Fruit fly (Drosophila melanogaster) whole organism, embryonic: Measurements from ENCODE around the gene Scr.

Experiments used
- CG10543 ChIP-seq: fragments of 200-800 bp; sonication (Bioruptor generic); optimal IDR thresholded peaks from 3 replicates; lab custom pipeline; 2017; ENCODE audit warnings: missing biosample characterization, mild to moderate bottlenecking, missing genetic modification characterization, moderate library complexity
- CG12155 ChIP-seq: fragments of 200-800 bp; sonication (Bioruptor generic); optimal IDR thresholded peaks from 3 replicates; lab custom pipeline; 2016; ENCODE audit warnings: missing biosample characterization, missing genetic modification characterization
- CG1233 ChIP-seq: fragments of 200-800 bp; sonication (Bioruptor generic); optimal IDR thresholded peaks from 4 replicates; lab custom pipeline; 2018; ENCODE audit warnings: missing biosample characterization, mild to moderate bottlenecking, missing genetic modification characterization
- CG12744 ChIP-seq: fragments of 200-800 bp; sonication (Bioruptor generic); optimal IDR thresholded peaks from 2 replicates; lab custom pipeline; 2016; ENCODE audit warnings: missing biosample characterization, missing genetic modification characterization
- CG13287 ChIP-seq: fragments of 200-800 bp; sonication (Bioruptor generic); IDR thresholded peaks from 2 replicates; pipeline ENCODE4 v1.3.6; 2022; ENCODE audit warnings: missing biosample characterization, missing genetic modification characterization; ENCODE audit not compliant: partially characterized antibody
- CG1529 ChIP-seq: fragments of 200-800 bp; sonication (Bioruptor generic); optimal IDR thresholded peaks from 3 replicates; lab custom pipeline; 2018; ENCODE audit warnings: missing biosample characterization, missing genetic modification characterization
- CG1603 ChIP-seq: fragments of 200-800 bp; sonication (Bioruptor generic); optimal IDR thresholded peaks from 2 replicates; lab custom pipeline; 2019; ENCODE audit warnings: missing biosample characterization, mild to moderate bottlenecking, missing genetic modification characterization, moderate library complexity
- CG16779 ChIP-seq: fragments of 200-800 bp; sonication (Bioruptor generic); IDR thresholded peaks from 2 replicates; pipeline ENCODE4 v1.3.6; 2022; ENCODE audit warnings: missing biosample characterization, missing genetic modification characterization
- CG17186 ChIP-seq: fragments of 200-800 bp; sonication (Bioruptor generic); optimal IDR thresholded peaks from 3 replicates; lab custom pipeline; 2017; ENCODE audit warnings: missing biosample characterization, missing genetic modification reagents, missing genetic modification characterization
- CG17328 ChIP-seq: fragments of 200-800 bp; sonication (Bioruptor generic); IDR thresholded peaks from 2 replicates; pipeline ENCODE4 v1.3.6; 2022; ENCODE audit warnings: missing biosample characterization, missing genetic modification characterization
- CG18764 ChIP-seq: fragments of 200-800 bp; sonication (Bioruptor generic); optimal IDR thresholded peaks from 3 replicates; lab custom pipeline; 2016; ENCODE audit warnings: missing biosample characterization, missing genetic modification characterization
- CG31388 ChIP-seq: fragments of 200-800 bp; sonication (Bioruptor generic); optimal IDR thresholded peaks from 2 replicates; lab custom pipeline; 2016; ENCODE audit warnings: missing biosample characterization, missing genetic modification characterization
- CG32772 ChIP-seq: fragments of 200-800 bp; sonication (Bioruptor generic); IDR thresholded peaks from 2 replicates; pipeline ENCODE4 v1.3.6; 2022; ENCODE audit warnings: missing biosample characterization, missing genetic modification characterization
- CG34224 ChIP-seq: fragments of 200-800 bp; sonication (Bioruptor generic); IDR thresholded peaks from 3 replicates; pipeline ENCODE4 v1.3.6; 2022; ENCODE audit warnings: missing biosample characterization, missing genetic modification characterization; ENCODE audit not compliant: partially characterized antibody
- CG42726 ChIP-seq: fragments of 200-800 bp; sonication (Bioruptor generic); IDR thresholded peaks from 2 replicates; pipeline ENCODE4 v1.3.6; 2022; ENCODE audit warnings: missing biosample characterization, missing genetic modification characterization; ENCODE audit not compliant: partially characterized antibody
- CG4360 ChIP-seq: fragments of 200-800 bp; sonication (Bioruptor generic); IDR thresholded peaks from 2 replicates; pipeline ENCODE4 v1.3.6; 2022; ENCODE audit warnings: missing biosample characterization, missing genetic modification characterization
- CG6175 ChIP-seq: fragments of 200-800 bp; sonication (Bioruptor generic); IDR thresholded peaks from 3 replicates; pipeline ENCODE4 v1.3.6; 2022; ENCODE audit warnings: missing biosample characterization, missing genetic modification characterization
- CG6654 ChIP-seq: fragments of 200-800 bp; sonication (Bioruptor generic); optimal IDR thresholded peaks from 2 replicates; lab custom pipeline; 2017; ENCODE audit warnings: missing biosample characterization, mild to moderate bottlenecking, missing genetic modification characterization
- CG6854 ChIP-seq: fragments of 200-800 bp; sonication (Bioruptor generic); optimal IDR thresholded peaks from 3 replicates; lab custom pipeline; 2017; ENCODE audit warnings: missing biosample characterization, mild to moderate bottlenecking, missing genetic modification characterization
- CG7963 ChIP-seq: fragments of 200-800 bp; sonication (Bioruptor generic); IDR thresholded peaks from 3 replicates; pipeline ENCODE4 v1.3.6; 2022; ENCODE audit warnings: missing biosample characterization, missing genetic modification characterization; ENCODE audit not compliant: partially characterized antibody
- CTCF ChIP-seq: fragments of 200-800 bp; sonication (Bioruptor generic); optimal IDR thresholded peaks from 2 replicates; lab custom pipeline; 2017; ENCODE audit warnings: missing biosample characterization, mild to moderate bottlenecking, missing genetic modification characterization, moderate library complexity
- Gsc ChIP-seq: fragments of 200-800 bp; sonication (Bioruptor generic); IDR thresholded peaks from 2 replicates; pipeline ENCODE4 v1.3.6; 2022; ENCODE audit warnings: missing biosample characterization, missing genetic modification characterization
- HmgD ChIP-seq: fragments of 200-800 bp; sonication (Bioruptor generic); optimal IDR thresholded peaks from 3 replicates; lab custom pipeline; 2016; ENCODE audit warnings: missing biosample characterization, missing genetic modification characterization
- Hmx ChIP-seq: fragments of 200-800 bp; sonication (Bioruptor generic); optimal IDR thresholded peaks from 2 replicates; lab custom pipeline; 2016; ENCODE audit warnings: missing biosample characterization, missing genetic modification characterization
- Max ChIP-seq: fragments of 200-800 bp; sonication (Bioruptor generic); optimal IDR thresholded peaks from 2 replicates; lab custom pipeline; 2016; ENCODE audit warnings: missing biosample characterization, mild to moderate bottlenecking, missing genetic modification characterization
- Myb ChIP-seq: fragments of 200-800 bp; sonication (Bioruptor generic); optimal IDR thresholded peaks from 2 replicates; lab custom pipeline; 2016; ENCODE audit warnings: missing biosample characterization, missing genetic modification characterization
- Oli ChIP-seq: fragments of 200-800 bp; sonication (Bioruptor generic); optimal IDR thresholded peaks from 2 replicates; lab custom pipeline; 2018; ENCODE audit warnings: missing biosample characterization, mild to moderate bottlenecking, missing genetic modification characterization, moderate library complexity
- Opbp ChIP-seq: fragments of 200-800 bp; sonication (Bioruptor generic); IDR thresholded peaks from 3 replicates; pipeline ENCODE4 v1.3.6; 2022; ENCODE audit warnings: missing biosample characterization, missing genetic modification characterization; ENCODE audit not compliant: partially characterized antibody
- Rfx ChIP-seq: fragments of 200-800 bp; sonication (Bioruptor generic); IDR thresholded peaks from 2 replicates; pipeline ENCODE4 v1.3.6; 2022; ENCODE audit warnings: missing biosample characterization, missing genetic modification characterization
- Sin3A ChIP-seq: fragments of >200 bp; optimal IDR thresholded peaks from 2 replicates; lab custom pipeline; 2018
- bcd ChIP-seq: fragments of 200-800 bp; sonication (Bioruptor generic); optimal IDR thresholded peaks from 2 replicates; lab custom pipeline; 2017; ENCODE audit warnings: missing biosample characterization, mild to moderate bottlenecking, missing genetic modification characterization
- cato ChIP-seq: fragments of 200-800 bp; sonication (Bioruptor generic); optimal IDR thresholded peaks from 2 replicates; lab custom pipeline; 2016; ENCODE audit warnings: missing biosample characterization, missing genetic modification characterization, borderline replicate concordance
- crc ChIP-seq: fragments of 200-800 bp; sonication (Bioruptor generic); optimal IDR thresholded peaks from 2 replicates; lab custom pipeline; 2016; ENCODE audit warnings: missing biosample characterization, missing genetic modification characterization
- emc ChIP-seq: fragments of 200-800 bp; sonication (Bioruptor generic); optimal IDR thresholded peaks from 2 replicates; lab custom pipeline; 2016; ENCODE audit warnings: missing biosample characterization, missing genetic modification characterization
- en ChIP-seq: fragments of 200-800 bp; sonication (Bioruptor generic); optimal IDR thresholded peaks from 2 replicates; lab custom pipeline; 2016; ENCODE audit warnings: missing biosample characterization, missing genetic modification characterization
- eve ChIP-seq, 2 experiments: fragments of >200 bp; optimal IDR thresholded peaks; 2 replicates each; lab custom pipeline; 2017; ENCODE audit warnings: missing biosample characterization in 2 of 2, missing genetic modification characterization in 2 of 2
- ewg ChIP-seq: fragments of 200-800 bp; sonication (Bioruptor generic); optimal IDR thresholded peaks from 3 replicates; lab custom pipeline; 2017; ENCODE audit warnings: mild to moderate bottlenecking, missing biosample characterization, missing genetic modification reagents, missing genetic modification characterization
- gcm ChIP-seq: fragments of 200-800 bp; sonication (Bioruptor generic); optimal IDR thresholded peaks from 2 replicates; lab custom pipeline; 2019; ENCODE audit warnings: missing biosample characterization, mild to moderate bottlenecking, missing genetic modification characterization, moderate library complexity
- gt ChIP-seq: fragments of 200-800 bp; sonication (Bioruptor generic); IDR thresholded peaks from 2 replicates; pipeline ENCODE4 v1.3.6; 2022; ENCODE audit warnings: missing biosample characterization, missing genetic modification characterization
- hth ChIP-seq: fragments of >200 bp; optimal IDR thresholded peaks from 2 replicates; lab custom pipeline; 2017; ENCODE audit warnings: inconsistent platforms
- ind ChIP-seq: fragments of 200-800 bp; sonication (Bioruptor generic); optimal IDR thresholded peaks from 3 replicates; lab custom pipeline; 2016; ENCODE audit warnings: missing biosample characterization, missing genetic modification characterization
- knrl ChIP-seq: fragments of 200-800 bp; sonication (Bioruptor generic); IDR thresholded peaks from 3 replicates; pipeline ENCODE4 v1.3.6; 2022; ENCODE audit warnings: missing biosample characterization, missing genetic modification characterization; ENCODE audit not compliant: partially characterized antibody
- lbe ChIP-seq: fragments of 200-800 bp; sonication (Bioruptor generic); optimal IDR thresholded peaks from 2 replicates; lab custom pipeline; 2016; ENCODE audit warnings: missing biosample characterization, mild to moderate bottlenecking, missing genetic modification characterization
- peb ChIP-seq: fragments of 200-800 bp; sonication (Bioruptor generic); IDR thresholded peaks from 2 replicates; pipeline ENCODE4 v1.3.6; 2022; ENCODE audit warnings: missing biosample characterization, missing genetic modification characterization
- pita ChIP-seq: fragments of 200-800 bp; sonication (Bioruptor generic); optimal IDR thresholded peaks from 2 replicates; lab custom pipeline; 2017; ENCODE audit warnings: missing biosample characterization, mild to moderate bottlenecking, missing genetic modification characterization
- pzg ChIP-seq: fragments of 200-800 bp; sonication (Bioruptor generic); optimal IDR thresholded peaks from 3 replicates; lab custom pipeline; 2018; ENCODE audit warnings: missing biosample characterization, mild to moderate bottlenecking, missing genetic modification characterization, moderate library complexity
- shn ChIP-seq: fragments of 200-800 bp; sonication (Bioruptor generic); optimal IDR thresholded peaks from 3 replicates; lab custom pipeline; 2016; ENCODE audit warnings: missing biosample characterization, missing genetic modification characterization
- sr ChIP-seq: fragments of 200-800 bp; sonication (Bioruptor generic); IDR thresholded peaks from 3 replicates; pipeline ENCODE4 v1.3.6; 2022; ENCODE audit warnings: missing biosample characterization, missing genetic modification characterization
- tin ChIP-seq: fragments of 200-800 bp; sonication (Bioruptor generic); optimal IDR thresholded peaks from 3 replicates; lab custom pipeline; 2016; ENCODE audit warnings: missing biosample characterization, missing genetic modification characterization
- tna ChIP-seq: fragments of 200-800 bp; sonication (Bioruptor generic); IDR thresholded peaks from 2 replicates; pipeline ENCODE4 v1.3.6; 2022; ENCODE audit warnings: missing biosample characterization, missing genetic modification characterization; ENCODE audit not compliant: partially characterized antibody
- tx ChIP-seq: fragments of 200-800 bp; sonication (Bioruptor generic); optimal IDR thresholded peaks from 2 replicates; lab custom pipeline; 2016; ENCODE audit warnings: missing biosample characterization, missing genetic modification characterization
- vvl ChIP-seq: fragments of 200-800 bp; sonication (Bioruptor generic); IDR thresholded peaks from 2 replicates; pipeline ENCODE4 v1.3.6; 2022; ENCODE audit warnings: missing biosample characterization, missing genetic modification characterization
- wdn ChIP-seq: fragments of 200-800 bp; sonication (Bioruptor generic); IDR thresholded peaks from 2 replicates; pipeline ENCODE4 v1.3.6; 2022; ENCODE audit warnings: missing biosample characterization, missing genetic modification characterization
- zfh1 ChIP-seq: fragments of 200-800 bp; sonication (Bioruptor generic); IDR thresholded peaks from 3 replicates; pipeline ENCODE4 v1.3.6; 2022; ENCODE audit warnings: missing biosample characterization, missing genetic modification characterization

The Scr gene

DNA sequence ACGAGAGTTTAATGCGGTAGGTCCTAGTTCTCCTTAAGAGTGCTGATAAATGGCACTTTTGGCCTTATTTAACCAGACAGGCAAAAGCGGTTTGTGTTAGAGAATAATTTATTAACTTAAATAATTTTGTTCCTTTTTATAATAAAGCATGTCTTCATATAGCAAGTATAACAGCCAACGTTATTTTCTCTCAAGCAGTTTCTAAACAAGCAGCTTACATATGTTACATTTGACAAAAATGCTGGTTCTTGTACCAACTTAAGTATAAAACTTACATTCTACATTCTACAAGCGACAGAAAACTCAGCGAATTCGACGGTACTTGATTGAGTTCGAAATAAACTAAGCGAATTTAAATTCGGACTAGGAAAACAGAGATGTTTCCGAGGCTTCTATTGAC, 69.8 kb downstream of the Scr start (continued):
- TF ChIP-seq CG10543 (GFP tag; lab: Kevin White, UChicago) (no peak), CG17328 (GFP tag; lab: Robert Waterston, UW) (no peak), Gsc (GFP tag; lab: Robert Waterston, UW) (no peak), Oli (tag; lab: Kevin White, UChicago) (no peak), CG6175 (no peak), Opbp (GFP tag; lab: Robert Waterston, UW) (no peak), CG6654 (GFP tag; lab: Kevin White, UChicago) (no peak), emc (no peak), CG12155 (GFP tag; lab: Kevin White, UChicago) (no peak), CG32772 (GFP tag; lab: Robert Waterston, UW) (no peak), knrl (GFP tag; lab: Robert Waterston, UW) (peak; percentile 70; the same call in 2 of the 3 replicates), tna (GFP tag; lab: Robert Waterston, UW) (no peak), crc (GFP tag; lab: Kevin White, UChicago) (no peak), CG31388 (GFP tag; lab: Kevin White, UChicago) (no peak), en (GFP tag; lab: Kevin White, UChicago) (no peak), CTCF (GFP tag; lab: Kevin White, UChicago) (peak; percentile 76), CG17186 (GFP tag; lab: Kevin White, UChicago) (no peak), CG12744 (GFP tag; lab: Kevin White, UChicago) (no peak), tx (GFP tag; lab: Kevin White, UChicago) (no peak), CG42726 (GFP tag; lab: Robert Waterston, UW) (peak; percentile 54; the same call in 1 of the 2 replicates), sr (GFP tag; lab: Robert Waterston, UW) (no peak), peb (GFP tag; lab: Robert Waterston, UW) (no peak), tin (GFP tag; lab: Kevin White, UChicago) (no peak), Hmx (GFP tag; lab: Kevin White, UChicago) (no peak), pzg (GFP tag; lab: Kevin White, UChicago) (no peak), pita (GFP tag; lab: Kevin White, UChicago) (peak; percentile 82), lbe (GFP tag; lab: Kevin White, UChicago) (no peak), vvl (GFP tag; lab: Robert Waterston, UW) (no peak), CG1233 (GFP tag; lab: Kevin White, UChicago) (no peak), gt (GFP tag; lab: Robert Waterston, UW) (no peak), ind (GFP tag; lab: Kevin White, UChicago) (no peak), bcd (GFP tag; lab: Kevin White, UChicago) (no peak), hth (lab: Kevin White, UChicago) (no peak), CG6854 (GFP tag; lab: Kevin White, UChicago) (no peak), cato (GFP tag; lab: Kevin White, UChicago) (no peak), CG1603 (tag; lab: Kevin White, UChicago) (peak; percentile 55), Rfx (GFP tag; lab: Robert Waterston, UW) (no peak), Sin3A (lab: Kevin White, UChicago) (no peak), eve (GFP tag; optimal IDR thresholded peaks at IDR 0.05; lab: Kevin White, UChicago) (no peak), gcm (GFP tag; lab: Kevin White, UChicago) (no peak), CG4360 (GFP tag; lab: Robert Waterston, UW) (no peak), zfh1 (GFP tag; lab: Robert Waterston, UW) (no peak), CG7963 (no peak), HmgD (GFP tag; lab: Kevin White, UChicago) (peak; percentile 40), Myb (GFP tag; lab: Kevin White, UChicago) (peak; percentile 55), CG13287 (GFP tag; lab: Robert Waterston, UW) (no peak), Max (GFP tag; lab: Kevin White, UChicago) (no peak), CG18764 (no peak), CG16779 (GFP tag; lab: Robert Waterston, UW) (no peak), CG1529 (GFP tag; lab: Kevin White, UChicago) (no peak), CG34224 (GFP tag; lab: Robert Waterston, UW) (no peak), ewg (GFP tag; lab: Kevin White, UChicago) (no peak), shn (GFP tag; lab: Kevin White, UChicago) (no peak), wdn (no peak)
